Worm (Caenorhabditis elegans) whole organism, early embryonic: ENCODE measurements around the gene Y26G10.1.

ENCODE experiments used
- B0310.2 ChIP-seq: sonication (generic microtip); optimal IDR thresholded peaks from 2 replicates; lab custom pipeline; 2016; ENCODE audit warnings: mild to moderate bottlenecking, missing genetic modification characterization, missing compliant biosample characterization
- ama-1 ChIP-seq: fragments of 150-350 bp; optimal IDR thresholded peaks from 2 replicates; lab custom pipeline; 2014
- ceh-13 ChIP-seq: fragments of 200-800 bp; sonication (Bioruptor generic); optimal IDR thresholded peaks from 2 replicates; lab custom pipeline; 2018; ENCODE audit warnings: mild to moderate bottlenecking, missing genetic modification characterization, missing compliant biosample characterization
- hmg-4 ChIP-seq: fragments of 200-800 bp; sonication (Bioruptor generic); optimal IDR thresholded peaks from 2 replicates; lab custom pipeline; 2018; ENCODE audit warnings: mild to moderate bottlenecking, missing genetic modification characterization, missing compliant biosample characterization
- hnd-1 ChIP-seq: sonication (generic microtip); optimal IDR thresholded peaks from 2 replicates; lab custom pipeline; 2016; ENCODE audit warnings: missing genetic modification characterization, missing compliant biosample characterization
- pes-1 ChIP-seq: fragments of 200-800 bp; sonication (Bioruptor generic); IDR thresholded peaks from 2 replicates; pipeline ENCODE4 v1.3.6; 2022; ENCODE audit warnings: missing genetic modification reagents, missing genetic modification characterization, missing compliant biosample characterization
- tbx-11 ChIP-seq: fragments of 200-800 bp; sonication (Bioruptor generic); IDR thresholded peaks from 2 replicates; pipeline ENCODE4 v1.3.6; 2022; ENCODE audit warnings: missing genetic modification characterization, missing compliant biosample characterization

DNA sequence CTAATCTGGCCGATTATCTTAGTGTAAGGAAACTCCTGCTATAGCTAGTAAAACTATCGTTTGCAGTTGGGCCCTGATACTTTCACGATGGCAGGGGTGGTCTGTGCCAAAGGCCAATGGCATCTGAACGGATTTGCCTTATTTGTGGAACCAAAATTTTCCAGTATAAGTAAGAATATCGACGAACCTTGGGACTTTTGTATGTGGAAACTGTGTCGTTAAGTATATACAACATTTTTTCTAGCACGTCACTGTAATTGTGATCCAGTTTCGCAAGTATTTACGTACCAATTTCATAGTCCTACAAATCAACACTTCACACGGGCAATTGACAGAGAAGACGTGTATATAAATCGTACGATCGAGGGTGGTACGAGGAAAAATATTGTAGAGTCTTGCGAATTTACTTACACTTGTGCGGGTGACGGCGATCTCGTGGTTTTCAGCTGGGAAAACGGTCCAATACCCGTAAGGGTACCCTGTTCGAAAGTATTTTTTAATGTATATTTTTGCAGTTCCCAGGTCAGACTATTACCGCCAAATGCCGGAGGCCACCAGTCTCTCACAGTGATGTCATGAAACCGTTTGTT, 10.6 kb upstream of the Y26G10.1 start:
- TF ChIP-seq B0310.2 (tag; lab: Kevin White, UChicago) = no peak
- no peak for TF ChIP-seq hmg-4 (GFP tag; lab: Kevin White, UChicago)
- TF ChIP-seq ama-1 (lab: Kevin White, UChicago) = no peak
- no peak for TF ChIP-seq ceh-13 (GFP tag; lab: Kevin White, UChicago)
- TF ChIP-seq hnd-1 (tag; lab: Kevin White, UChicago) = no peak
- TF ChIP-seq tbx-11 (GFP tag; lab: Robert Waterston, UW) = no peak
- no peak for TF ChIP-seq pes-1
